Fruit fly (Drosophila melanogaster): ENCODE measurements around the gene mri.

The mri gene

DNA sequence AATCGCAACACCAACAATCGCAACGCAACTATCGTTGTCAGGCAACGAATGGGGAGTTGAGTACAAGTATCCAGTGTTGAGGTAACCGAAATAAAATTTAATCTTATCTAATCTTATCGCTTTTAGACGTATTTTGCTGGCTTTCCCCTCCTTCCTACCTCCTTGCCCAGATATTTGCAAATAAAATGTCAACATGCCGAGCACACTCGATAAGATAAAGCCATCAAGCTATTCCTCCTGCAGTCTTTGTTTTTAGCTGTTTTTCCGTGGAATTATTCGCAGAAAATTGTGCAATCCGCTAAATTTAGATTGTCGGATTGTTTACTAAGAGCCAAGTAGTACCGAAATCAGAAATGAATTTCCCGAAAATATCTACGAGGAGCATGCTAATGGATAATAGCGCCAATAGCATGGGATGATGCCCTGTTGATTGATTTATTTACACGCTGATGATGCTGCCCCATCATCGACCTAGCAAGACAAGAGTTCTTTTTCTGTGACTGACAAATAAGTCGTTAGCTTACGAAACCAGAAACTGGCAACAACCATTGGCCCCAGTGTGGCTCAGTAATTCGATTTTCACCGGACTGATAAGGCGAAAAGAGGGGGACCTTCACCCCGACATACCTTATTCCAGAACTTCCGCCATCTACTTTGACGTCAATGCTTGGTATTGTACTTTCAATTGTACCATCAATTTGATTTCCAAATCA lies 43.2 kb upstream of the mri start (continued):
- TF ChIP-seq ase (GFP tag; IDR thresholded peaks at IDR 0.05) (no peak), esg (GFP tag; conservative IDR thresholded peaks at IDR 0.05) (no peak), CG12769 (tag; optimal IDR thresholded peaks at IDR 0.05) (peak; percentile 12), MESR4 (GFP tag; optimal IDR thresholded peaks at IDR 0.05) (no peak), ham (GFP tag; IDR thresholded peaks at IDR 0.05) (no peak), CG11560 (tag; IDR thresholded peaks at IDR 0.05) (no peak), org-1 (GFP tag; optimal IDR thresholded peaks at IDR 0.05) (no peak), CTCF (GFP tag; optimal IDR thresholded peaks at IDR 0.05) (no peak), stc (GFP tag; IDR thresholded peaks at IDR 0.05) (no peak), CG7987 (GFP tag; optimal IDR thresholded peaks at IDR 0.05) (peak; percentile 28), grn (GFP tag; optimal IDR thresholded peaks at IDR 0.05) (peak; percentile 45), so (GFP tag; IDR thresholded peaks at IDR 0.05) (0 out of 3 replicates have a peak, but pooled peaks have one; percentile 16), Optix (GFP tag; IDR thresholded peaks at IDR 0.05) (no peak), B-H2 (GFP tag; optimal IDR thresholded peaks at IDR 0.05) (peak; percentile 12), Rx (GFP tag; IDR thresholded peaks at IDR 0.05) (no peak), sr (GFP tag; IDR thresholded peaks at IDR 0.05) (no peak), bsh (GFP tag; optimal IDR thresholded peaks at IDR 0.05) (no peak), CG6683 (GFP tag; optimal IDR thresholded peaks at IDR 0.05) (no peak), CG10274 (GFP tag; optimal IDR thresholded peaks at IDR 0.05) (no peak), prd (optimal IDR thresholded peaks at IDR 0.05) (no peak), prd (GFP tag; IDR thresholded peaks at IDR 0.05) (no peak), CG32532 (GFP tag; IDR thresholded peaks at IDR 0.05) (peak; percentile 12; the same call in 1 of the 2 replicates), twi (tag; optimal IDR thresholded peaks at IDR 0.05) (no peak), E2f2 (GFP tag; IDR thresholded peaks at IDR 0.05) (no peak), chm (GFP tag; IDR thresholded peaks at IDR 0.05) (no peak), kah (GFP tag; optimal IDR thresholded peaks at IDR 0.05) (no peak), ssp (GFP tag; IDR thresholded peaks at IDR 0.05) (no peak), CG12236 (GFP tag; optimal IDR thresholded peaks at IDR 0.05) (no peak), trh (GFP tag; optimal IDR thresholded peaks at IDR 0.05) (no peak), Sry-β (GFP tag; optimal IDR thresholded peaks at IDR 0.05) (no peak), Meics (GFP tag; optimal IDR thresholded peaks at IDR 0.05) (peak; percentile 63), CG11398 (GFP tag; optimal IDR thresholded peaks at IDR 0.05) (no peak), CG2889 (GFP tag; IDR thresholded peaks at IDR 0.05) (no peak), crc (GFP tag; optimal IDR thresholded peaks at IDR 0.05) (no peak), CHES-1-like (GFP tag; optimal IDR thresholded peaks at IDR 0.05) (no peak), CG18764 (GFP tag; optimal IDR thresholded peaks at IDR 0.05) (no peak), vnd (GFP tag; IDR thresholded peaks at IDR 0.05; ENCODE audit: partially characterized antibody) (no peak), CG8944 (GFP tag; optimal IDR thresholded peaks at IDR 0.05) (no peak), fd102C (GFP tag; optimal IDR thresholded peaks at IDR 0.05) (no peak), lab (GFP tag; optimal IDR thresholded peaks at IDR 0.05) (peak; percentile 38), Chrac-16 (GFP tag; optimal IDR thresholded peaks at IDR 0.05) (no peak), CG14710 (tag; optimal IDR thresholded peaks at IDR 0.05) (no peak), HLH4C (GFP tag; IDR thresholded peaks at IDR 0.05; ENCODE audit: partially characterized antibody) (no peak), CG9727 (GFP tag; optimal IDR thresholded peaks at IDR 0.05) (no peak), CG17186 (GFP tag; optimal IDR thresholded peaks at IDR 0.05) (no peak), CG17912 (GFP tag; optimal IDR thresholded peaks at IDR 0.05) (no peak), E2f1 (GFP tag; IDR thresholded peaks at IDR 0.05) (0 out of 2 replicates have a peak, but pooled peaks have one; percentile 9), CG5953 (GFP tag; IDR thresholded peaks at IDR 0.05) (no peak), CG3407 (GFP tag; optimal IDR thresholded peaks at IDR 0.05) (no peak), HHEX (GFP tag; optimal IDR thresholded peaks at IDR 0.05) (no peak), al (GFP tag; IDR thresholded peaks at IDR 0.05) (no peak)

Data from whole organism, embryonic.